Fruit fly (Drosophila melanogaster): ENCODE data around the gene CG43098.

The CG43098 gene

DNA sequence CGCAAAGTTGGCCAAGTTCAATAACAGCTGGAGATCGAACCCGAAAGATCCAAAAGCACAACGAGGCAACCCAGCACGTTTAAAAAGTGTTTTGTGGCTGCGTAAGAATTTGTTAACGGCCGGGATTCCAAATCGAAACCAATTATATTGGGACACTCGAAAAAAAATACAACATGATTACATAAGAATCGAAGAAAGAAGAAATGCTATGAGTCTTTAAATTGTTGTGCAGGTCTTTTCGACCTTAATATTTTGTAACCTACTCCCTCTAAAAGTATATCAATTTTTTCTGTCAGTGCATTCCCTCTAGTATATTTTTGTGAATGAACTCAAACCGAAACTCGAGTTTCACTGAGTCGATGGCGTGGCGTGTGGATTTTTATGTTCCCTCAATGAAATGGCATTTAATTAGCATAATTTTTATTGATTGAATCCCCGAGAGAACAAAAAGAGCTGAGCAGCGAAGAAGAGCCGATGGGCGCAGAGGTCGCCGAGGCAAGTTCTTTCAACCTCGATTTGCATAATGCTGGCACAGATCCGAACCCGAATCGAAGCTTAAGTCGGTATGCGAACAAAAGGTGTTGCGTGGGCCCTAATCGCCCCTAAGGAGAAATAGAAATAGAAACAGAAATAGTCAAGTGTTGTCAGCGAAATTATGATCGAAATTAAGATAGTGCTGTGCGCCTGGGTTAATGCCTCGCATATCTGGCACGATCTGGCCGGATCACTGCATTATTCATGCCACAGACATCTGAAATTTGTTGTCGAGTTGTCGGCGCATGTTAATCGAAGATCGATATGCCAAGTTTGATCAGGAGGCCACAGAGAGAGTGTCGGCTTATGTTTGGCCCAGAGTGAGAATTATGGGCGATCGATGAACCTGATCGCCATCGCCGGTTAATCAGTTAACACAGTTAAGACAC is 6.7 kb downstream of the CG43098 start (continued):
- TF ChIP-seq Ssrp (tag; optimal IDR thresholded peaks at IDR 0.05) (peak; percentile 60), fru (optimal IDR thresholded peaks at IDR 0.05) (no peak), Dek (tag; optimal IDR thresholded peaks at IDR 0.05) (peak; percentile 20), CG15696 (tag; optimal IDR thresholded peaks at IDR 0.05) (no peak), CG30431 (GFP tag; optimal IDR thresholded peaks at IDR 0.05) (peak; percentile 6), NfI (GFP tag; optimal IDR thresholded peaks at IDR 0.05) (peak; percentile 59), CG14014 (GFP tag; IDR thresholded peaks at IDR 0.05) (0 out of 2 replicates have a peak, but pooled peaks have one; percentile 28), unc-4 (GFP tag; IDR thresholded peaks at IDR 0.05; ENCODE audit: partially characterized antibody) (no peak), CG10565 (GFP tag; optimal IDR thresholded peaks at IDR 0.05) (no peak), CG33557 (GFP tag; optimal IDR thresholded peaks at IDR 0.05) (peak; percentile 54), wdn (GFP tag; IDR thresholded peaks at IDR 0.05) (0 out of 2 replicates have a peak, but pooled peaks have one; percentile 23), CG15073 (GFP tag; optimal IDR thresholded peaks at IDR 0.05) (no peak), pho (GFP tag; optimal IDR thresholded peaks at IDR 0.05) (peak; percentile 36), HLHmδ (GFP tag; optimal IDR thresholded peaks at IDR 0.05) (no peak), Pdp1 (GFP tag; optimal IDR thresholded peaks at IDR 0.05) (peak in 1 of 2 experiments; percentile 90), cwo (GFP tag; optimal IDR thresholded peaks at IDR 0.05) (no peak), bigmax (GFP tag; optimal IDR thresholded peaks at IDR 0.05) (no peak), tio (GFP tag; optimal IDR thresholded peaks at IDR 0.05) (peak; percentile 43), mld (GFP tag; IDR thresholded peaks at IDR 0.05; ENCODE audit: partially characterized antibody) (no peak), tup (GFP tag; optimal IDR thresholded peaks at IDR 0.05) (peak; percentile 15), CG9817 (tag; optimal IDR thresholded peaks at IDR 0.05) (peak; percentile 38), CG6254 (GFP tag; optimal IDR thresholded peaks at IDR 0.05) (no peak), gt (GFP tag; IDR thresholded peaks at IDR 0.05) (no peak), CG8388 (GFP tag; optimal IDR thresholded peaks at IDR 0.05) (peak; percentile 44), toy (GFP tag; IDR thresholded peaks at IDR 0.05) (no peak), CG2116 (GFP tag; optimal IDR thresholded peaks at IDR 0.05) (no peak), sqz (GFP tag; optimal IDR thresholded peaks at IDR 0.05) (no peak), E2f2 (GFP tag; IDR thresholded peaks at IDR 0.05) (no peak), Gsc (GFP tag; IDR thresholded peaks at IDR 0.05) (no peak), CG10147 (GFP tag; optimal IDR thresholded peaks at IDR 0.05) (no peak), CG1233 (GFP tag; optimal IDR thresholded peaks at IDR 0.05) (no peak), insv (GFP tag; optimal IDR thresholded peaks at IDR 0.05) (no peak), emc (GFP tag; optimal IDR thresholded peaks at IDR 0.05) (no peak), CG10462 (GFP tag; optimal IDR thresholded peaks at IDR 0.05) (peak; percentile 12), chn (GFP tag; optimal IDR thresholded peaks at IDR 0.05) (peak; percentile 38), Side (GFP tag; optimal IDR thresholded peaks at IDR 0.05) (no peak), HmgD (GFP tag; optimal IDR thresholded peaks at IDR 0.05) (no peak), CG1024 (GFP tag; IDR thresholded peaks at IDR 0.05) (no peak), eyg (GFP tag; optimal IDR thresholded peaks at IDR 0.05) (no peak), hkb (optimal IDR thresholded peaks at IDR 0.05) (no peak), hkb (GFP tag; IDR thresholded peaks at IDR 0.05) (no peak), fd96Cb (tag; optimal IDR thresholded peaks at IDR 0.05) (no peak), HHEX (GFP tag; optimal IDR thresholded peaks at IDR 0.05) (no peak), peb (GFP tag; IDR thresholded peaks at IDR 0.05) (0 out of 2 replicates have a peak, but pooled peaks have one; percentile 40), CG11723 (GFP tag; optimal IDR thresholded peaks at IDR 0.05) (peak; percentile 14), CG2875 (GFP tag; optimal IDR thresholded peaks at IDR 0.05) (peak; percentile 31), NC2α (GFP tag; optimal IDR thresholded peaks at IDR 0.05) (no peak), B-H1 (GFP tag; IDR thresholded peaks at IDR 0.05) (no peak), CG4282 (GFP tag; optimal IDR thresholded peaks at IDR 0.05) (no peak)

Measured in whole organism, embryonic.